Worm (Caenorhabditis elegans) whole organism, young adult: ENCODE results near the gene srx-2.

Experiments
- D2030.7 ChIP-seq: fragments of 200-800 bp; sonication (Bioruptor generic); IDR thresholded peaks from 2 replicates; pipeline ENCODE4 v1.3.6; 2022; ENCODE audit warnings: missing genetic modification reagents, missing genetic modification characterization, missing compliant biosample characterization
- madf-10 ChIP-seq: sonication (generic microtip); optimal IDR thresholded peaks from 2 replicates; lab custom pipeline; 2016; ENCODE audit warnings: mild to moderate bottlenecking, missing genetic modification characterization, missing compliant biosample characterization
- mxl-1 ChIP-seq: sonication (generic microtip); optimal IDR thresholded peaks from 2 replicates; lab custom pipeline; 2016; ENCODE audit warnings: missing genetic modification characterization, missing compliant biosample characterization
- unc-130 ChIP-seq: sonication (generic microtip); optimal IDR thresholded peaks from 2 replicates; lab custom pipeline; 2016; ENCODE audit warnings: missing genetic modification reagents, missing genetic modification characterization, missing compliant biosample characterization

- TF ChIP-seq D2030.7 (no peak), mxl-1 (tag; lab: Kevin White, UChicago) (no peak), unc-130 (GFP tag; lab: Kevin White, UChicago) (no peak), madf-10 (no peak)
These were observed 40.0 kb downstream of the srx-2 start for ce11 chrV:9049271-9049670.
